Fruit fly (Drosophila melanogaster): ENCODE measurements around the gene Ttc30.

Ttc30 gene

DNA sequence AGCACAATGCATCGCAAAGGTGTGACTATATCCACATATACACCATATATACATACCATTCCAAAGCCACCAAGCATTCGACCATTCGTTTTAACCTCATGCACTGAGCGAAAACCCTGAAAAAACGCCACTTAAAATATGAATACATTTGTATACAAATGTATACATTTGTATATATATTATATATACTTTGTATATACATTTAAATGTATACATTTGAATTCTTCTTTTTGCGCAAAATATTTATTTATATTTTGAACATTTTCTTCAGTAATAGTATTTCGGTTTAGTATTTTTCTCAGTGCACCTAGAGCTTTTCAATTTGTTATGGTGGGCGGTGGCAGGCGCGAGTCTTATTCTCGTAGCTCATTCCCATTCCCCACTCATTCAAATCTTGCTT is 49.7 kb downstream of the Ttc30 start:
- TF ChIP-seq GATAd (GFP tag; optimal IDR thresholded peaks at IDR 0.05) = no peak
- peak; percentile 1 for TF ChIP-seq Sp1 (GFP tag; optimal IDR thresholded peaks at IDR 0.05)
- peak in 1 of 2 experiments; percentile 24 for TF ChIP-seq foxo (GFP tag; optimal IDR thresholded peaks at IDR 0.05)
- peak; percentile 22 for TF ChIP-seq psq (GFP tag; optimal IDR thresholded peaks at IDR 0.05)

DNA sequence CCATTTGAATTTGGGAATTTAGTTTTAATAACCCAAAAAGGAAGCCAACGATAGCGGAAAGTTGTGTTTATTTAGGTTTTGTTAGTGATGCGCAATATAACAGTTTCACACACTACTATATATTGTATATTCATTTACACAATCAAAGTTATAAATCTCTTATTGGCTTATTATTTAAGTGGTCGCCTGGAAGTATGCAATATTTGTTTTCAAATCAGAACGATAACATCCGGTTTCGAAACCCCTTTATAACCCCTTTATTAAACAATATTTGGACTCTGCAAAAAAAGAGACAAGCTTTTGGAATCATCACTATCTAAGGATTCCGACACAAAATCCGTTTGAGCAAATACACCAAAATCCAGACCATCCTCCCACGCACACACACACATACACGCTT is 51.3 kb downstream of the Ttc30 start:
- no peak for TF ChIP-seq Jra (GFP tag; optimal IDR thresholded peaks at IDR 0.05)
- TF ChIP-seq Abd-B (GFP tag; optimal IDR thresholded peaks at IDR 0.05) = no peak
- no peak for TF ChIP-seq Dif (GFP tag; optimal IDR thresholded peaks at IDR 0.05; ENCODE audit: partially characterized antibody)
- no peak for TF ChIP-seq usp (GFP tag; optimal IDR thresholded peaks at IDR 0.05)
- no peak for TF ChIP-seq Hr83 (GFP tag; optimal IDR thresholded peaks at IDR 0.05; ENCODE audit: poor library complexity, severe bottlenecking)
- no peak for TF ChIP-seq N (GFP tag; optimal IDR thresholded peaks at IDR 0.05)
- no peak for TF ChIP-seq dsf (GFP tag; optimal IDR thresholded peaks at IDR 0.05; ENCODE audit: borderline replicate concordance)
- TF ChIP-seq CrebA (GFP tag; optimal IDR thresholded peaks at IDR 0.05; ENCODE audit: borderline replicate concordance) = no peak
- no peak for TF ChIP-seq brk (GFP tag; optimal IDR thresholded peaks at IDR 0.05)
- peak; percentile 17 for TF ChIP-seq Myc (optimal IDR thresholded peaks at IDR 0.05)
- TF ChIP-seq Rel (GFP tag; optimal IDR thresholded peaks at IDR 0.05) = no peak
- no peak for TF ChIP-seq Rel (tag; optimal IDR thresholded peaks at IDR 0.05)
- peak; percentile 27 for TF ChIP-seq HLH106 (tag; optimal IDR thresholded peaks at IDR 0.05)
- peak; percentile 28 for TF ChIP-seq rgr (GFP tag; optimal IDR thresholded peaks at IDR 0.05)
- no peak for TF ChIP-seq CG32264 (GFP tag; optimal IDR thresholded peaks at IDR 0.05)
- TF ChIP-seq dmrt93B (GFP tag; optimal IDR thresholded peaks at IDR 0.05) = peak; percentile 5
- no peak for TF ChIP-seq Vsx2 (GFP tag; optimal IDR thresholded peaks at IDR 0.05; ENCODE audit: partially characterized antibody)
- TF ChIP-seq sv (GFP tag; optimal IDR thresholded peaks at IDR 0.05) = no peak
- no peak for TF ChIP-seq CG9705 (GFP tag; optimal IDR thresholded peaks at IDR 0.05)
- TF ChIP-seq Hnf4 (GFP tag; optimal IDR thresholded peaks at IDR 0.05) = no peak
- no peak for TF ChIP-seq pan (optimal IDR thresholded peaks at IDR 0.05)
- TF ChIP-seq Dfd (GFP tag; optimal IDR thresholded peaks at IDR 0.05) = no peak
- no peak for TF ChIP-seq woc (GFP tag; optimal IDR thresholded peaks at IDR 0.05)
- no peak for TF ChIP-seq jim (GFP tag; optimal IDR thresholded peaks at IDR 0.05)
- peak; percentile 28 for TF ChIP-seq h (GFP tag; optimal IDR thresholded peaks at IDR 0.05)

DNA sequence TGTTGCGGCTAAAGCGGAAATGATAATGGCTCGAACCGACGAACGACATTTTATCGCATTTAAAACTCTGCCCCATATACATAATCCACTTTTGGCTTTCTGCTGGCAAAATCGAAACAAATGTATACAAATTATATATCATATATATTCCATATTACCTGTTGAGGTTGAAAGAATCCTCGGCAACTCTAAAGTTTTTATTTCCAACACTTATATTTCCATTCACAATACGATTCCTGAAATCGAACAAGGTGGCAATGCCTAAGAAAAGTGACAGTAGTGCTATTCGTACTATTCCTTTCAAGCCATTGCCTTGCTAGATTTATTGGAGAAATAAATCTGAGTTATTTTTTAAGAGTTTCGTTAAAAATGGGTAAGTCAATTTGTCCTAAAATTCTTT is 51.9 kb downstream of the Ttc30 start, which contains the start of gene Pk34A:
Gene Pk34A, plus strand, starts transcription at position 301 of the 400 bp plus-strand sequence.
- TF ChIP-seq dmrt93B (GFP tag; optimal IDR thresholded peaks at IDR 0.05) (no peak), CrebA (GFP tag; optimal IDR thresholded peaks at IDR 0.05; ENCODE audit: borderline replicate concordance) (no peak), usp (GFP tag; optimal IDR thresholded peaks at IDR 0.05) (no peak), N (GFP tag; optimal IDR thresholded peaks at IDR 0.05) (no peak), Hr78 (GFP tag; optimal IDR thresholded peaks at IDR 0.05) (no peak), tai (GFP tag; optimal IDR thresholded peaks at IDR 0.05) (no peak), br (GFP tag; optimal IDR thresholded peaks at IDR 0.05) (no peak), CG32264 (GFP tag; optimal IDR thresholded peaks at IDR 0.05) (no peak), jim (GFP tag; optimal IDR thresholded peaks at IDR 0.05) (no peak), Mio (GFP tag; optimal IDR thresholded peaks at IDR 0.05) (no peak), Myc (optimal IDR thresholded peaks at IDR 0.05) (no peak)
